Worm (Caenorhabditis elegans): ENCODE data around the gene K10D11.2.

The K10D11.2 gene

ce11 chrIV:12962564-12962963 lies 16.2 kb upstream of the K10D11.2 start, which contains the start of gene F55G11.8:
F55G11.8 (plus strand) TSS chrIV:12962808.
- TF ChIP-seq ets-7 (tag; optimal IDR thresholded peaks at IDR 0.05) (no peak), hnd-1 (tag; optimal IDR thresholded peaks at IDR 0.05) (no peak), ceh-13 (GFP tag; optimal IDR thresholded peaks at IDR 0.05) (no peak), ama-1 (optimal IDR thresholded peaks at IDR 0.05) (no peak), B0310.2 (tag; optimal IDR thresholded peaks at IDR 0.05) (no peak), aly-1 (tag; optimal IDR thresholded peaks at IDR 0.05) (no peak), scrt-1 (GFP tag; IDR thresholded peaks at IDR 0.05) (no peak), hmbx-1 (tag; optimal IDR thresholded peaks at IDR 0.05) (no peak), sea-1 (GFP tag; conservative IDR thresholded peaks at IDR 0.05) (no peak), tra-4 (tag; optimal IDR thresholded peaks at IDR 0.05) (no peak), F13C5.2 (tag; optimal IDR thresholded peaks at IDR 0.05) (no peak)

- no peak for TF ChIP-seq sea-1 (GFP tag; conservative IDR thresholded peaks at IDR 0.05)
- no peak for TF ChIP-seq ets-7 (tag; optimal IDR thresholded peaks at IDR 0.05)
- TF ChIP-seq tra-4 (tag; optimal IDR thresholded peaks at IDR 0.05): no peak
- TF ChIP-seq hnd-1 (tag; optimal IDR thresholded peaks at IDR 0.05): no peak
- TF ChIP-seq pes-1 (GFP tag; IDR thresholded peaks at IDR 0.05): no peak
Measured at ce11 chrIV:12964648-12965047, 14.1 kb upstream of the K10D11.2 start.

- TF ChIP-seq scrt-1 (GFP tag; IDR thresholded peaks at IDR 0.05) (no peak), ets-7 (tag; optimal IDR thresholded peaks at IDR 0.05) (no peak), B0310.2 (tag; optimal IDR thresholded peaks at IDR 0.05) (no peak), ama-1 (optimal IDR thresholded peaks at IDR 0.05) (no peak), tbx-37 (GFP tag; conservative IDR thresholded peaks at IDR 0.05) (no peak), pes-1 (GFP tag; IDR thresholded peaks at IDR 0.05) (no peak), ceh-36 (tag; optimal IDR thresholded peaks at IDR 0.05) (no peak), hmbx-1 (tag; optimal IDR thresholded peaks at IDR 0.05) (no peak), tbx-11 (GFP tag; IDR thresholded peaks at IDR 0.05) (no peak), F13C5.2 (tag; optimal IDR thresholded peaks at IDR 0.05) (no peak)
Measured at ce11 chrIV:12965074-12965473, 13.7 kb upstream of the K10D11.2 start, which contains the start of gene dod-22. dod-22 (plus strand) TSS chrIV:12965374.

ce11 chrIV:12967303-12967702 lies 11.5 kb upstream of the K10D11.2 start:
- TF ChIP-seq pes-1 (GFP tag; IDR thresholded peaks at IDR 0.05): no peak
- TF ChIP-seq hnd-1 (tag; optimal IDR thresholded peaks at IDR 0.05): no peak
- TF ChIP-seq tra-4 (tag; optimal IDR thresholded peaks at IDR 0.05): no peak
- TF ChIP-seq F13C5.2 (tag; optimal IDR thresholded peaks at IDR 0.05): no peak
- TF ChIP-seq flt-1 (GFP tag; IDR thresholded peaks at IDR 0.05): no peak
- no peak for TF ChIP-seq ceh-36 (tag; optimal IDR thresholded peaks at IDR 0.05)
- no peak for TF ChIP-seq sea-1 (GFP tag; conservative IDR thresholded peaks at IDR 0.05)
- TF ChIP-seq ama-1 (optimal IDR thresholded peaks at IDR 0.05): no peak
- no peak for TF ChIP-seq scrt-1 (GFP tag; IDR thresholded peaks at IDR 0.05)
- no peak for TF ChIP-seq ceh-13 (GFP tag; optimal IDR thresholded peaks at IDR 0.05)
- TF ChIP-seq aly-1 (tag; optimal IDR thresholded peaks at IDR 0.05): no peak
- no peak for TF ChIP-seq B0310.2 (tag; optimal IDR thresholded peaks at IDR 0.05)
- no peak for TF ChIP-seq tbx-37 (GFP tag; conservative IDR thresholded peaks at IDR 0.05)
- no peak for TF ChIP-seq hmbx-1 (tag; optimal IDR thresholded peaks at IDR 0.05)
- TF ChIP-seq tbx-11 (GFP tag; IDR thresholded peaks at IDR 0.05): no peak
- no peak for TF ChIP-seq ets-7 (tag; optimal IDR thresholded peaks at IDR 0.05)
- TF ChIP-seq hmg-4 (GFP tag; optimal IDR thresholded peaks at IDR 0.05): no peak

ce11 chrIV:12969141-12969540 lies 9.6 kb upstream of the K10D11.2 start, which contains the start of gene F55G11.2:
F55G11.2 (minus strand) TSS chrIV:12969289.
- TF ChIP-seq F13C5.2 (tag; optimal IDR thresholded peaks at IDR 0.05) (no peak), hmg-4 (GFP tag; optimal IDR thresholded peaks at IDR 0.05) (no peak), tbx-37 (GFP tag; conservative IDR thresholded peaks at IDR 0.05) (no peak), pes-1 (GFP tag; IDR thresholded peaks at IDR 0.05) (no peak)

DNA sequence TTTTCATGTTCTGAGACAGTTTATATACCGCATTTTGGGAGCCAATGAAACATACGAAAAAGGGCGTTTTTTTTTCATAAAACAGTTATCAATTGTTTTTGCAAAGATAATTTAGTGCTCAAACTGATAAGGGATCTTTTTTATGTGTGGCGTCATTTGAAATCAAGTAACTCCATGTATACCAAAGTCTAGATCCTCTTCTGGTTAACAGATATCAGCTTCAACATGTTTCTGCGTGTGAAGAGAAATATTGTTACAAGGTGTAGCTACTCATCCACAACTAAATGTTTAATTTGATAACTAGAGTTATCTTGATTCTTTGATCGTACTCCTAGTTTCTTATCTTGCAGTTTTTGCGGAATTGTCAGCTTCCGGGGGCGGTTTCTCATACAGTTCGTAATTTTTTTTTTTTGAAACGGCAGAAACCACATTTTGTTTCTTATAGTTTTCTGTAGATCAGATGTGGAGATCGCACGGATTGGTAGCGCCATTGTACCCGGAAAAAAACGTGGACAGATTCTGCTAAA lies 6.7 kb upstream of the K10D11.2 start:
- no peak for TF ChIP-seq ets-7 (tag; optimal IDR thresholded peaks at IDR 0.05)
- TF ChIP-seq pes-1 (GFP tag; IDR thresholded peaks at IDR 0.05): no peak
- TF ChIP-seq hmg-4 (GFP tag; optimal IDR thresholded peaks at IDR 0.05): no peak
- TF ChIP-seq aly-1 (tag; optimal IDR thresholded peaks at IDR 0.05): no peak
- no peak for TF ChIP-seq F13C5.2 (tag; optimal IDR thresholded peaks at IDR 0.05)
- TF ChIP-seq ceh-13 (GFP tag; optimal IDR thresholded peaks at IDR 0.05): no peak
- no peak for TF ChIP-seq B0310.2 (tag; optimal IDR thresholded peaks at IDR 0.05)
- TF ChIP-seq ama-1 (optimal IDR thresholded peaks at IDR 0.05): no peak
- no peak for TF ChIP-seq tbx-11 (GFP tag; IDR thresholded peaks at IDR 0.05)
- TF ChIP-seq tra-4 (tag; optimal IDR thresholded peaks at IDR 0.05): no peak
- TF ChIP-seq hnd-1 (tag; optimal IDR thresholded peaks at IDR 0.05): no peak
- no peak for TF ChIP-seq sea-1 (GFP tag; conservative IDR thresholded peaks at IDR 0.05)
- TF ChIP-seq ceh-36 (tag; optimal IDR thresholded peaks at IDR 0.05): no peak
- no peak for TF ChIP-seq hmbx-1 (tag; optimal IDR thresholded peaks at IDR 0.05)
- TF ChIP-seq flt-1 (GFP tag; IDR thresholded peaks at IDR 0.05): no peak
- no peak for TF ChIP-seq tbx-37 (GFP tag; conservative IDR thresholded peaks at IDR 0.05)

ce11 chrIV:12972780-12973179 lies 6.0 kb upstream of the K10D11.2 start:
- TF ChIP-seq hnd-1 (tag; optimal IDR thresholded peaks at IDR 0.05): no peak
- no peak for TF ChIP-seq tbx-37 (GFP tag; conservative IDR thresholded peaks at IDR 0.05)
- no peak for TF ChIP-seq hmbx-1 (tag; optimal IDR thresholded peaks at IDR 0.05)
- TF ChIP-seq pes-1 (GFP tag; IDR thresholded peaks at IDR 0.05): no peak
- no peak for TF ChIP-seq ceh-13 (GFP tag; optimal IDR thresholded peaks at IDR 0.05)
- no peak for TF ChIP-seq hmg-4 (GFP tag; optimal IDR thresholded peaks at IDR 0.05)
- TF ChIP-seq ceh-36 (tag; optimal IDR thresholded peaks at IDR 0.05): no peak
- no peak for TF ChIP-seq ets-7 (tag; optimal IDR thresholded peaks at IDR 0.05)
- no peak for TF ChIP-seq scrt-1 (GFP tag; IDR thresholded peaks at IDR 0.05)
- TF ChIP-seq ama-1 (optimal IDR thresholded peaks at IDR 0.05): no peak
- no peak for TF ChIP-seq sea-1 (GFP tag; conservative IDR thresholded peaks at IDR 0.05)

DNA sequence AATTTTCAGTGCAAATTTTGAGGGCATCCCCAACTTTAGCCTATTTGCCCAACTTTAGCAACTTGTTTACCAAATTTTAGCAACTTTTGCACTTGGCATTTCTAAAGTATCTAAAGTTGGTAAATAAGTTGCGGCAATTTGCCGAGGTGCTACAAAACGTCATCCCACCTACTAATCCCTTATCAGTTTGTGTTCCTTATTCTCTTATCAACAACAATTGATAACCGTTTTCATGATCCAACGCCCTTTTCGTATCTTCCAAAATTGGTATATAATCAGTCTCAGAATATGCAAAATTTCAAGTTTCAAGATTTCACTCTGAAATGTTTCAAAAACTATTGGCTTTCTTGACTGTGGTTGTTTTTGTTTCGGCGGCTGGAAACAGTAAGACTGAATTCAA lies 5.5 kb upstream of the K10D11.2 start, which contains the start of gene F55G11.4:
Gene F55G11.4, plus strand, starts transcription at position 289 of the 400 bp plus-strand sequence.
- TF ChIP-seq tra-4 (tag; optimal IDR thresholded peaks at IDR 0.05) (no peak), B0310.2 (tag; optimal IDR thresholded peaks at IDR 0.05) (no peak), ets-7 (tag; optimal IDR thresholded peaks at IDR 0.05) (no peak), tbx-11 (GFP tag; IDR thresholded peaks at IDR 0.05) (no peak), scrt-1 (GFP tag; IDR thresholded peaks at IDR 0.05) (no peak), aly-1 (tag; optimal IDR thresholded peaks at IDR 0.05) (no peak), sea-1 (GFP tag; conservative IDR thresholded peaks at IDR 0.05) (no peak), ceh-13 (GFP tag; optimal IDR thresholded peaks at IDR 0.05) (no peak), hmg-4 (GFP tag; optimal IDR thresholded peaks at IDR 0.05) (no peak), F13C5.2 (tag; optimal IDR thresholded peaks at IDR 0.05) (no peak), pes-1 (GFP tag; IDR thresholded peaks at IDR 0.05) (no peak), ceh-36 (tag; optimal IDR thresholded peaks at IDR 0.05) (no peak), tbx-37 (GFP tag; conservative IDR thresholded peaks at IDR 0.05) (no peak), ama-1 (optimal IDR thresholded peaks at IDR 0.05) (no peak), hmbx-1 (tag; optimal IDR thresholded peaks at IDR 0.05) (no peak), flt-1 (GFP tag; IDR thresholded peaks at IDR 0.05) (no peak), hnd-1 (tag; optimal IDR thresholded peaks at IDR 0.05) (no peak)

All from whole organism, early embryonic.